Worm (Caenorhabditis elegans) whole organism, L1 larva: Measurements from ENCODE around the gene fbxa-2.

ENCODE experiments used
- ama-1 ChIP-seq: fragments of 150-350 bp; optimal IDR thresholded peaks from 2 replicates; lab custom pipeline; 2014
- ces-1 ChIP-seq: fragments of 150-350 bp; optimal IDR thresholded peaks from 2 replicates; lab custom pipeline; 2014; ENCODE audit warnings: missing biosample characterization, missing genetic modification reagents, missing genetic modification characterization
- lin-39 ChIP-seq: fragments of 150-350 bp; optimal IDR thresholded peaks from 2 replicates; lab custom pipeline; 2014; ENCODE audit warnings: missing biosample characterization, missing genetic modification reagents, missing genetic modification characterization
- nhr-11 ChIP-seq: fragments of 150-350 bp; optimal IDR thresholded peaks from 2 replicates; lab custom pipeline; 2014; ENCODE audit warnings: missing biosample characterization, missing genetic modification characterization
- nhr-237 ChIP-seq: fragments of 150-350 bp; optimal IDR thresholded peaks from 2 replicates; lab custom pipeline; 2014; ENCODE audit warnings: missing biosample characterization, missing genetic modification characterization
- snpc-4 ChIP-seq: fragments of 150-350 bp; optimal IDR thresholded peaks from 2 replicates; lab custom pipeline; 2014; ENCODE audit warnings: missing biosample characterization, missing genetic modification characterization
- sptf-1 ChIP-seq: fragments of 150-350 bp; optimal IDR thresholded peaks from 2 replicates; lab custom pipeline; 2014; ENCODE audit warnings: missing biosample characterization, missing genetic modification characterization
- xbp-1 ChIP-seq: sonication (generic microtip); optimal IDR thresholded peaks from 2 replicates; lab custom pipeline; 2016; ENCODE audit warnings: missing genetic modification characterization, missing compliant biosample characterization

ce11 chrV:16229439-16229838, 40.0 kb downstream of the fbxa-2 start:
- TF ChIP-seq snpc-4 (tag; lab: Kevin White, UChicago) (no peak), sptf-1 (tag; lab: Kevin White, UChicago) (no peak), ama-1 (lab: Kevin White, UChicago) (no peak), xbp-1 (no peak), nhr-11 (tag; lab: Kevin White, UChicago) (no peak), nhr-237 (tag; lab: Kevin White, UChicago) (no peak), ces-1 (GFP tag; lab: Kevin White, UChicago) (no peak), lin-39 (tag; lab: Kevin White, UChicago) (no peak)
